Fruit fly (Drosophila melanogaster) whole organism, adult: Measurements from ENCODE around the gene COX7AL2.
A peak's percentile ranks its signal among the peaks of the same experiment; 100 is the strongest.

Experiments
- CG11617 ChIP-seq: fragments of 200-800 bp; sonication (Bioruptor generic); optimal IDR thresholded peaks from 2 replicates; lab custom pipeline; 2017; ENCODE audit warnings: mild to moderate bottlenecking, missing biosample characterization, missing genetic modification reagents, missing genetic modification characterization
- CG12768 ChIP-seq: fragments of 200-800 bp; sonication (Bioruptor generic); optimal IDR thresholded peaks from 2 replicates; lab custom pipeline; 2017; ENCODE audit warnings: missing biosample characterization, missing genetic modification characterization, mild to moderate bottlenecking, moderate library complexity, missing genetic modification reagents
- CG14711 ChIP-seq: fragments of 200-800 bp; sonication (Bioruptor generic); optimal IDR thresholded peaks from 2 replicates; lab custom pipeline; 2018; ENCODE audit warnings: missing biosample characterization, mild to moderate bottlenecking, missing genetic modification characterization, moderate library complexity
- CG1620 ChIP-seq: fragments of 200-800 bp; sonication (Bioruptor generic); optimal IDR thresholded peaks from 2 replicates; lab custom pipeline; 2016; ENCODE audit warnings: missing biosample characterization, missing genetic modification characterization
- CG33017 ChIP-seq: fragments of 200-800 bp; sonication (Bioruptor generic); optimal IDR thresholded peaks from 2 replicates; lab custom pipeline; 2018; ENCODE audit warnings: missing biosample characterization, mild to moderate bottlenecking, missing genetic modification characterization, moderate library complexity
- CG5204 ChIP-seq: fragments of 200-800 bp; sonication (Bioruptor generic); optimal IDR thresholded peaks from 2 replicates; lab custom pipeline; 2016; ENCODE audit warnings: missing biosample characterization, missing genetic modification characterization
- CG7045 ChIP-seq: fragments of 200-800 bp; sonication (Bioruptor generic); optimal IDR thresholded peaks from 2 replicates; lab custom pipeline; 2017; ENCODE audit warnings: missing biosample characterization, mild to moderate bottlenecking, missing genetic modification characterization
- CG7101 ChIP-seq: fragments of 200-800 bp; sonication (Bioruptor generic); optimal IDR thresholded peaks from 2 replicates; lab custom pipeline; 2018; ENCODE audit warnings: missing biosample characterization, mild to moderate bottlenecking, missing genetic modification characterization, moderate library complexity
- Clk ChIP-seq: fragments of 200-800 bp; sonication (Bioruptor generic); optimal IDR thresholded peaks from 2 replicates; lab custom pipeline; 2017; ENCODE audit warnings: missing biosample characterization, missing genetic modification characterization
- Crg-1 ChIP-seq: fragments of 200-800 bp; sonication (Bioruptor generic); optimal IDR thresholded peaks from 2 replicates; lab custom pipeline; 2016; ENCODE audit warnings: missing biosample characterization, missing genetic modification characterization
- Hr96 ChIP-seq: fragments of 200-800 bp; sonication (Bioruptor generic); optimal IDR thresholded peaks from 2 replicates; lab custom pipeline; 2016; ENCODE audit warnings: missing biosample characterization, missing genetic modification characterization
- Mnt ChIP-seq: fragments of 200-800 bp; sonication (Bioruptor generic); optimal IDR thresholded peaks from 2 replicates; lab custom pipeline; 2016; ENCODE audit warnings: missing biosample characterization, mild to moderate bottlenecking, missing genetic modification characterization
- bab1 ChIP-seq: fragments of 200-800 bp; sonication (Bioruptor generic); optimal IDR thresholded peaks from 3 replicates; lab custom pipeline; 2019; ENCODE audit warnings: missing biosample characterization, mild to moderate bottlenecking, missing genetic modification characterization, moderate library complexity
- cic ChIP-seq: fragments of 200-800 bp; sonication (Bioruptor generic); optimal IDR thresholded peaks from 2 replicates; lab custom pipeline; 2017; ENCODE audit warnings: missing biosample characterization, mild to moderate bottlenecking, missing genetic modification characterization, moderate library complexity
- cnc ChIP-seq, 2 experiments: fragments of >200 bp; optimal IDR thresholded peaks; 2 replicates each; lab custom pipeline; 2017
- kay ChIP-seq: fragments of 200-800 bp; sonication (Bioruptor generic); peaks from one replicate; lab custom pipeline; 2016; ENCODE audit warnings: missing biosample characterization, missing genetic modification characterization, borderline replicate concordance
- ovo ChIP-seq: fragments of 200-800 bp; sonication (Bioruptor generic); optimal IDR thresholded peaks from 2 replicates; lab custom pipeline; 2016; ENCODE audit warnings: missing biosample characterization, missing genetic modification characterization
- pad ChIP-seq: fragments of 200-800 bp; sonication (Bioruptor generic); optimal IDR thresholded peaks from 3 replicates; lab custom pipeline; 2017; ENCODE audit warnings: missing biosample characterization, missing genetic modification characterization, mild to moderate bottlenecking, moderate library complexity, missing genetic modification reagents
- tj ChIP-seq: fragments of 200-800 bp; sonication (Bioruptor generic); optimal IDR thresholded peaks from 3 replicates; lab custom pipeline; 2017; ENCODE audit warnings: missing biosample characterization, mild to moderate bottlenecking, missing genetic modification characterization, moderate library complexity
- toe ChIP-seq: fragments of 200-800 bp; sonication (Bioruptor generic); optimal IDR thresholded peaks from 2 replicates; lab custom pipeline; 2016; ENCODE audit warnings: missing biosample characterization, missing genetic modification characterization

Gene COX7AL2

DNA sequence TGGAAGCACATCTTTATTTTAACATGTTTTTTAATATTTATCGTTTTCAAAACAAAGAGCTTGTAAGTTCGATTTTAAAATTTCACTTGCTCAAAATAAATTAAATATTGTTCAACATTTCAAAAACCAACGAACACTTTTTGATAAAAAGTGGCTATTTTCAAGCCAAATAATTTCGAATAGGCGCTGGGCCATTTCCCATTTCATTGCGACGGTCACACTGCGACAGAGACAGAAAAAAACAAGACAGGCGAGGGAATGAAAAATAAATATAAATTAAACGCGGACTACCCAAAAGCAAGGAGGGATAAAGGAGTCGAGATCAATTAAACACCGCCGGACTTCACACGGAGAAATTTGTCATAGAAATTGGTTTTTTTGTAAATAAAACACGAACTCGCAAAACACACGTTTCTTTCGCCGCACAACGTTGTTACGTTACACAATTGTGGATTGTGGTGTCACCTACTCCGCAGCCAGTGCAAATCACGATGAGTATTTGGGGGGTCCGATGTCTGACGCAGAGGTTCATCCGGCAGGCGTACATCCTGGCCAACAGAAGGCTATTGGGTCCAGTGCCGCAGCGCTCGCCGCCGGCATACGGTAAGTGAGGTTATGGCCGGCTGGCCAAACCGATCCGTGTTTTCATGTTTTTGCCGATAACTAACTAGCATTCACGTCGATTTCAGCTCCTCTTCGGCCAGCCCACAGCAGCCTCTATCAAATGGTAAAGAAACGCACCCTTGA is 46.0 kb downstream of the COX7AL2 start, which contains the start of gene AIF:
AIF (plus strand) TSS at position 211 of the 747 bp plus-strand sequence.
- TF ChIP-seq CG7101 (tag; lab: Kevin White, UChicago): peak; percentile 21
- peak; percentile 45 for TF ChIP-seq CG11617 (GFP tag; lab: Kevin White, UChicago)
- TF ChIP-seq bab1 (GFP tag; lab: Kevin White, UChicago): no peak
- peak; percentile 55 for TF ChIP-seq Mnt

DNA sequence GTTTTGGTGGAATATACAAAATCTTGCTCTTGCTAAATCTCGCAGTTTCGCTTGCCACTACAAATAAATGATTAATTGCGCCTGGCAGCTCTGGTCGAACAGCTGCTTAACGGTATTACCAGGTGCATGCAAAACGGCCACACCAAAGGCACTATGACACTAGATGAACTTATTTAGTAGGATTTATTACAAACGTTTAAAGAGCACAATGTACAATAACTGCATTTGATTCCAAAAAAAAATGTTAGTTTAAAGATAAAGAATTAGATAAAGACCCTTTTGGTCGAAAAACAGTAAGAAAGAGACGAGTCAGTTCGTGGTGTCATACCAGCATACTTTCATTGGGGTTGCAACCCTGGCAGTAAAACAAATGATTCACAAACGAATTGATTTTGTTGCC is 50.5 kb downstream of the COX7AL2 start, which contains the start of the genes CG11723 and Tbcd:
CG11723 (minus strand) TSS at position 68 of the 400 bp plus-strand sequence.
Tbcd (plus strand) TSS at position 311 of the 400 bp plus-strand sequence.
- TF ChIP-seq CG7101 (tag; lab: Kevin White, UChicago) (peak; percentile 93), CG12768 (peak; percentile 87), pad (GFP tag; lab: Kevin White, UChicago) (peak; percentile 70), Crg-1 (GFP tag; lab: Kevin White, UChicago) (peak; percentile 90), CG5204 (GFP tag; lab: Kevin White, UChicago) (no peak), Hr96 (no peak), tj (GFP tag; lab: Kevin White, UChicago) (peak; percentile 75), Clk (GFP tag; lab: Kevin White, UChicago) (peak; percentile 67), CG33017 (tag; lab: Kevin White, UChicago) (peak; percentile 90), CG11617 (GFP tag; lab: Kevin White, UChicago) (peak; percentile 91), cic (GFP tag; lab: Kevin White, UChicago) (peak; percentile 55), bab1 (GFP tag; lab: Kevin White, UChicago) (peak; percentile 97), toe (no peak), CG7045 (GFP tag; lab: Kevin White, UChicago) (peak; percentile 92), CG14711 (tag; lab: Kevin White, UChicago) (peak; percentile 99), cnc (optimal IDR thresholded peaks at IDR 0.05; lab: Kevin White, UChicago) (no peak), CG1620 (GFP tag; lab: Kevin White, UChicago) (peak; percentile 92), ovo (GFP tag; lab: Kevin White, UChicago) (peak; percentile 86), Mnt (peak; percentile 79), kay (GFP tag; lab: Kevin White, UChicago) (no peak)

DNA sequence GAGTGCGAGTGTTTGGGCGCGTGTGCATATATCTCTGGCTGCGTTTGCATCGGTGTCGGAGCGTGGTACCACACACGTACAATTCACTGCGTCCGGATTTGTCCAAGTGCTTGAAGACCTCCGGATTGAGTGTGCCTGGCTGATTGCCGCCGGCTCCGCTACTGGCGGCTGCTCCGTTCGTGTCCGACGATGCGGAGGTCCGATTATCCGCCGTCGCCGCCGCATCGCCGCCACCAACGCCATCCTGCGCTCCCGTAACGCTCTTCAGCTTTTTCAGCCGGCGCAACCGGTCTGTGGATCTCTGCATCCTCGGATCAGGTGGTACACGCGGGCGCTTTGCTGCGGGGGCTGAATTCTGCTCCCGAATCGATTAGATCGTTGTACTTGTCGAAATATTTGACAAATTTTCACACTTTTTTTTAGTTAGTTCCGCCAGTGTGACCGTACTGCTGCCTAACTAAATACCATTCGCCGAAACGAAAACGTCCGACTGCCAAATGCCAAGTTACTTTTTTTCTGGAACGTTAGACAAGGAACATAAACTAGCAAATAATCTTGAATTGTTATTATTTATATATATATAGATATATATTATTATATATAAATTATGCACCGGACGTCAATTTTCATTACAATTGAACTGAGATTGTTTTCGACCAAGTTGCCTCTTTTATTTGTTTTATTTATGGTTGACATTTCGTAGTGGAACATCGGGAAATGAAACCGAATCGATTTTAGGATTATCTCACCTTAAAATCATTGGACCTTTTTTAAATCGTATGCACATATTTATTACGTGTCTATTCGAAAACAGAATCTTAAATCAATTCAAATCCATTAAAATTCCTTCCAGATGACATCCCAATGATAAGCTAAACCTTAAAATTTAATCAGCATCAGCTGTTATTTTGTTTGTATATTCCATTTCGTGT is 52.7 kb downstream of the COX7AL2 start, which contains the start of gene tho2:
tho2 (minus strand) TSS at position 463 of the 932 bp plus-strand sequence.
- TF ChIP-seq CG12768 (no peak), bab1 (GFP tag; lab: Kevin White, UChicago) (no peak), ovo (GFP tag; lab: Kevin White, UChicago) (no peak), Crg-1 (GFP tag; lab: Kevin White, UChicago) (no peak), tj (GFP tag; lab: Kevin White, UChicago) (no peak), pad (GFP tag; lab: Kevin White, UChicago) (no peak), Clk (GFP tag; lab: Kevin White, UChicago) (no peak), cic (GFP tag; lab: Kevin White, UChicago) (no peak), Mnt (no peak), CG7101 (tag; lab: Kevin White, UChicago) (no peak), Hr96 (no peak)
